Worm (Caenorhabditis elegans): ENCODE results near the gene C34E11.4.

ce11 chrX:11816825-11817224, 12.8 kb downstream of the C34E11.4 start:
- TF ChIP-seq nfya-1 (tag; optimal IDR thresholded peaks at IDR 0.05; ENCODE audit: insufficient read depth) = no peak
- no peak for TF ChIP-seq aly-2 (tag; optimal IDR thresholded peaks at IDR 0.05)
